Fruit fly (Drosophila melanogaster) whole organism, embryonic: ENCODE measurements around the gene CG5808.

ENCODE experiments used
- B-H1 ChIP-seq: fragments of 200-800 bp; sonication (Bioruptor generic); IDR thresholded peaks from 3 replicates; pipeline ENCODE4 v1.3.6; 2022; ENCODE audit warnings: missing biosample characterization, missing genetic modification characterization
- B-H2 ChIP-seq: fragments of 200-800 bp; sonication (Bioruptor generic); optimal IDR thresholded peaks from 2 replicates; lab custom pipeline; 2018; ENCODE audit warnings: missing biosample characterization, mild to moderate bottlenecking, missing genetic modification characterization
- CG10209 ChIP-seq: fragments of 200-800 bp; sonication (Bioruptor generic); optimal IDR thresholded peaks from 3 replicates; lab custom pipeline; 2017; ENCODE audit warnings: missing biosample characterization, mild to moderate bottlenecking, missing genetic modification characterization, missing genetic modification reagents
- CG10267 ChIP-seq: fragments of 200-800 bp; sonication (Bioruptor generic); optimal IDR thresholded peaks from 2 replicates; lab custom pipeline; 2018; ENCODE audit warnings: missing biosample characterization, mild to moderate bottlenecking, missing genetic modification characterization, moderate library complexity
- CG10321 ChIP-seq: fragments of 200-800 bp; sonication (Bioruptor generic); IDR thresholded peaks from 2 replicates; pipeline ENCODE4 v1.3.6; 2022; ENCODE audit warnings: missing biosample characterization, missing genetic modification characterization
- CG10654 ChIP-seq: fragments of 200-800 bp; sonication (Bioruptor generic); optimal IDR thresholded peaks from 2 replicates; lab custom pipeline; 2016; ENCODE audit warnings: missing biosample characterization, missing genetic modification characterization
- CG11456 ChIP-seq: fragments of 200-800 bp; sonication (Bioruptor generic); IDR thresholded peaks from 3 replicates; pipeline ENCODE4 v1.3.6; 2022; ENCODE audit warnings: missing biosample characterization, missing genetic modification characterization
- CG11695 ChIP-seq: fragments of 200-800 bp; sonication (Bioruptor generic); IDR thresholded peaks from 3 replicates; pipeline ENCODE4 v1.3.6; 2022; ENCODE audit warnings: missing biosample characterization, missing genetic modification characterization
- CG16815 ChIP-seq: fragments of 200-800 bp; sonication (Bioruptor generic); optimal IDR thresholded peaks from 3 replicates; lab custom pipeline; 2017; ENCODE audit warnings: missing biosample characterization, mild to moderate bottlenecking, missing genetic modification characterization
- CG18599 ChIP-seq: fragments of 200-800 bp; sonication (Bioruptor generic); optimal IDR thresholded peaks from 3 replicates; lab custom pipeline; 2017; ENCODE audit warnings: missing biosample characterization, missing genetic modification characterization, mild to moderate bottlenecking, moderate library complexity, missing genetic modification reagents
- CG2202 ChIP-seq: fragments of 200-800 bp; sonication (Bioruptor generic); optimal IDR thresholded peaks from 2 replicates; lab custom pipeline; 2018; ENCODE audit warnings: missing biosample characterization, mild to moderate bottlenecking, missing genetic modification characterization
- CG34376 ChIP-seq: fragments of 200-800 bp; sonication (Bioruptor generic); optimal IDR thresholded peaks from 2 replicates; lab custom pipeline; 2018; ENCODE audit warnings: missing biosample characterization, mild to moderate bottlenecking, missing genetic modification characterization
- CG4360 ChIP-seq: fragments of 200-800 bp; sonication (Bioruptor generic); IDR thresholded peaks from 2 replicates; pipeline ENCODE4 v1.3.6; 2022; ENCODE audit warnings: missing biosample characterization, missing genetic modification characterization
- CG6272 ChIP-seq: fragments of 200-800 bp; sonication (Bioruptor generic); IDR thresholded peaks from 2 replicates; pipeline ENCODE4 v1.3.6; 2022; ENCODE audit warnings: missing biosample characterization, missing genetic modification characterization
- CG7271 ChIP-seq: fragments of 200-800 bp; sonication (Bioruptor generic); optimal IDR thresholded peaks from 2 replicates; lab custom pipeline; 2018; ENCODE audit warnings: missing biosample characterization, mild to moderate bottlenecking, missing genetic modification characterization, moderate library complexity
- CG7372 ChIP-seq: fragments of 200-800 bp; sonication (Bioruptor generic); IDR thresholded peaks from 2 replicates; pipeline ENCODE4 v1.3.6; 2022; ENCODE audit warnings: missing biosample characterization, missing genetic modification characterization
- CG7928 ChIP-seq: fragments of 200-800 bp; sonication (Bioruptor generic); optimal IDR thresholded peaks from 2 replicates; lab custom pipeline; 2017; ENCODE audit warnings: missing biosample characterization, mild to moderate bottlenecking, missing genetic modification characterization
- CG8765 ChIP-seq: fragments of 200-800 bp; sonication (Bioruptor generic); IDR thresholded peaks from 2 replicates; pipeline ENCODE4 v1.3.6; 2022; ENCODE audit warnings: missing biosample characterization, missing genetic modification characterization
- CHES-1-like ChIP-seq: fragments of 200-800 bp; sonication (Bioruptor generic); optimal IDR thresholded peaks from 2 replicates; lab custom pipeline; 2016; ENCODE audit warnings: missing biosample characterization, missing genetic modification characterization
- CkIIα-i1 ChIP-seq: fragments of 200-800 bp; sonication (Bioruptor generic); IDR thresholded peaks from 2 replicates; pipeline ENCODE4 v1.3.6; 2022; ENCODE audit warnings: missing biosample characterization, missing genetic modification characterization
- Dip2 ChIP-seq: fragments of 200-800 bp; sonication (Bioruptor generic); IDR thresholded peaks from 2 replicates; pipeline ENCODE4 v1.3.6; 2022; ENCODE audit warnings: missing biosample characterization, missing genetic modification characterization
- Gsc ChIP-seq: fragments of 200-800 bp; sonication (Bioruptor generic); IDR thresholded peaks from 2 replicates; pipeline ENCODE4 v1.3.6; 2022; ENCODE audit warnings: missing biosample characterization, missing genetic modification characterization
- HLHmδ ChIP-seq: fragments of 200-800 bp; sonication (Bioruptor generic); optimal IDR thresholded peaks from 2 replicates; lab custom pipeline; 2018; ENCODE audit warnings: missing biosample characterization, mild to moderate bottlenecking, missing genetic modification characterization, moderate library complexity
- Hand ChIP-seq: fragments of 200-800 bp; sonication (Bioruptor generic); optimal IDR thresholded peaks from 2 replicates; lab custom pipeline; 2017; ENCODE audit warnings: mild to moderate bottlenecking, missing biosample characterization, missing genetic modification reagents, missing genetic modification characterization
- Hr3 ChIP-seq: fragments of 200-800 bp; sonication (Bioruptor generic); optimal IDR thresholded peaks from 3 replicates; lab custom pipeline; 2016; ENCODE audit warnings: missing biosample characterization, missing genetic modification characterization
- Hsf ChIP-seq: fragments of 200-800 bp; sonication (Bioruptor generic); optimal IDR thresholded peaks from 3 replicates; lab custom pipeline; 2016; ENCODE audit warnings: missing biosample characterization, missing genetic modification characterization
- Max ChIP-seq: fragments of 200-800 bp; sonication (Bioruptor generic); optimal IDR thresholded peaks from 2 replicates; lab custom pipeline; 2016; ENCODE audit warnings: missing biosample characterization, mild to moderate bottlenecking, missing genetic modification characterization
- Nf-YB ChIP-seq: fragments of 200-800 bp; sonication (Bioruptor generic); optimal IDR thresholded peaks from 3 replicates; lab custom pipeline; 2019; ENCODE audit warnings: missing biosample characterization, mild to moderate bottlenecking, missing genetic modification characterization, moderate library complexity
- NfI ChIP-seq: fragments of 200-800 bp; sonication (Bioruptor generic); optimal IDR thresholded peaks from 3 replicates; lab custom pipeline; 2018; ENCODE audit warnings: missing biosample characterization, mild to moderate bottlenecking, missing genetic modification characterization, moderate library complexity
- Ptx1 ChIP-seq: fragments of 200-800 bp; sonication (Bioruptor generic); IDR thresholded peaks from 2 replicates; pipeline ENCODE4 v1.3.6; 2022; ENCODE audit warnings: missing biosample characterization, missing genetic modification characterization
- Ravus ChIP-seq: fragments of 200-800 bp; sonication (Bioruptor generic); IDR thresholded peaks from 2 replicates; pipeline ENCODE4 v1.3.6; 2022; ENCODE audit warnings: missing biosample characterization, missing genetic modification characterization
- Ssrp ChIP-seq: fragments of 200-800 bp; sonication (Bioruptor generic); optimal IDR thresholded peaks from 2 replicates; lab custom pipeline; 2018; ENCODE audit warnings: missing biosample characterization, mild to moderate bottlenecking, missing genetic modification characterization, moderate library complexity
- ac ChIP-seq: fragments of 200-800 bp; sonication (Bioruptor generic); optimal IDR thresholded peaks from 3 replicates; lab custom pipeline; 2017; ENCODE audit warnings: missing biosample characterization, mild to moderate bottlenecking, missing genetic modification characterization
- ash1 ChIP-seq: fragments of 200-800 bp; sonication (Bioruptor generic); optimal IDR thresholded peaks from 2 replicates; lab custom pipeline; 2018; ENCODE audit warnings: missing biosample characterization, mild to moderate bottlenecking, missing genetic modification characterization
- bsh ChIP-seq, 2 experiments: fragments of 200-800 bp; sonication (Bioruptor generic); optimal IDR thresholded peaks; 2 replicates each; lab custom pipeline; 2017 to 2018; ENCODE audit warnings: mild to moderate bottlenecking in 2 of 2, missing biosample characterization in 2 of 2, missing genetic modification characterization in 2 of 2, moderate library complexity in 1 of 2
- cg ChIP-seq: fragments of 200-800 bp; sonication (Bioruptor generic); optimal IDR thresholded peaks from 3 replicates; lab custom pipeline; 2019; ENCODE audit warnings: missing biosample characterization, mild to moderate bottlenecking, missing genetic modification characterization, moderate library complexity
- dpn ChIP-seq, 2 experiments: fragments of 200-800 bp; sonication (Bioruptor generic); optimal IDR thresholded peaks; 3 replicates each; lab custom pipeline; 2016; ENCODE audit warnings: missing biosample characterization in 2 of 2, missing genetic modification characterization in 2 of 2
- exex ChIP-seq: fragments of 200-800 bp; sonication (Bioruptor generic); optimal IDR thresholded peaks from 4 replicates; lab custom pipeline; 2018; ENCODE audit warnings: missing biosample characterization, mild to moderate bottlenecking, missing genetic modification characterization, moderate library complexity
- ftz-f1 ChIP-seq: fragments of 200-800 bp; sonication (Bioruptor generic); optimal IDR thresholded peaks from 2 replicates; lab custom pipeline; 2016; ENCODE audit warnings: missing biosample characterization, missing genetic modification characterization
- her ChIP-seq: fragments of 200-800 bp; sonication (Bioruptor generic); optimal IDR thresholded peaks from 2 replicates; lab custom pipeline; 2016; ENCODE audit warnings: missing biosample characterization, missing genetic modification characterization
- hkb ChIP-seq, 2 experiments: fragments of 200-800 bp in 1 of 2; fragments of >200 bp in 1 of 2; sonication (Bioruptor generic) in 1 of 2; IDR thresholded peaks in 1 of 2; optimal IDR thresholded peaks in 1 of 2; 2 replicates each; pipeline versions ENCODE4 v1.3.6 to Lab custom; 2017 to 2022; ENCODE audit warnings: missing biosample characterization in 1 of 2, missing genetic modification characterization in 1 of 2
- lola ChIP-seq, 3 experiments: fragments of >200 bp in 2 of 3; fragments of 200-800 bp in 1 of 3; sonication (Bioruptor generic) in 1 of 3; optimal IDR thresholded peaks; 2 replicates each; lab custom pipeline; 2017 to 2019; ENCODE audit warnings: missing biosample characterization in 3 of 3, missing genetic modification characterization in 3 of 3, mild to moderate bottlenecking in 1 of 3, moderate library complexity in 1 of 3
- oc ChIP-seq: fragments of 200-800 bp; sonication (Bioruptor generic); optimal IDR thresholded peaks from 2 replicates; lab custom pipeline; 2018; ENCODE audit warnings: missing biosample characterization, mild to moderate bottlenecking, missing genetic modification characterization, moderate library complexity
- pnt ChIP-seq: fragments of 200-800 bp; sonication (Bioruptor generic); optimal IDR thresholded peaks from 3 replicates; lab custom pipeline; 2016; ENCODE audit warnings: missing biosample characterization, missing genetic modification characterization
- sisA ChIP-seq: fragments of 200-800 bp; sonication (Bioruptor generic); IDR thresholded peaks from 2 replicates; pipeline ENCODE4 v1.3.6; 2022; ENCODE audit warnings: missing biosample characterization, missing genetic modification characterization
- slp2 ChIP-seq: fragments of 200-800 bp; sonication (Bioruptor generic); optimal IDR thresholded peaks from 2 replicates; lab custom pipeline; 2016; ENCODE audit warnings: missing biosample characterization, missing genetic modification characterization
- ttk ChIP-seq: fragments of 200-800 bp; sonication (Bioruptor generic); IDR thresholded peaks from 2 replicates; pipeline ENCODE4 v2.1.2; 2022; ENCODE audit warnings: missing biosample characterization, missing genetic modification characterization
- z ChIP-seq: fragments of 200-800 bp; sonication (Bioruptor generic); IDR thresholded peaks from 3 replicates; pipeline ENCODE4 v1.3.6; 2022; ENCODE audit warnings: missing biosample characterization, missing genetic modification characterization
- zf30C ChIP-seq: fragments of 200-800 bp; sonication (Bioruptor generic); optimal IDR thresholded peaks from 3 replicates; lab custom pipeline; 2018; ENCODE audit warnings: missing biosample characterization, mild to moderate bottlenecking, missing genetic modification characterization

CG5808 gene

DNA sequence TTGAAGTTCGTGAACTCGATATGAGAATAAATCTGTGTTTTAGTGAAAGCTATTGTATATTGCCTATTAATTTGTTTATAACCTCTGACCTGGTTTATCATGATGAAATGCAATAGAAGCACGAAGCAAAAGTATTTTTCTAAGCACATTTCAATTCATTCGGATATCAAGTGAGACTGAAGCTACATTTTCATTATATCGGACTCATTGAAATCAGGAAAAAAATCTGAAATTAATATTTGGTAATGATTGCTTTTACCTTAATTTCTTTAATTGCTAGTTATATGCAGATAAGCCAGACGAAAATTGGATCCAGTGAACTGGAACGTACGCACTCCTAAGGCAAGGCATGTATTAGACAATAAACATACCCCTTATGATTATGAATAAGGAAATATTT, 24.3 kb upstream of the CG5808 start, which contains the start of gene CG33658:
CG33658 (minus strand) TSS at position 101 of the 400 bp plus-strand sequence.
- TF ChIP-seq Hand (GFP tag; lab: Kevin White, UChicago): no peak
- TF ChIP-seq her (GFP tag; lab: Kevin White, UChicago): no peak
- no peak for TF ChIP-seq Hr3
- TF ChIP-seq CG11695 (GFP tag; lab: Robert Waterston, UW): no peak
- no peak for TF ChIP-seq B-H2 (GFP tag; lab: Kevin White, UChicago)
- no peak for TF ChIP-seq CG8765
- no peak for TF ChIP-seq CG18599
- TF ChIP-seq Ravus: no peak
- no peak for TF ChIP-seq Max (GFP tag; lab: Kevin White, UChicago)
- TF ChIP-seq cg (GFP tag; lab: Kevin White, UChicago): no peak
- TF ChIP-seq Hsf (GFP tag; lab: Kevin White, UChicago): no peak
- no peak for TF ChIP-seq CG7271

DNA sequence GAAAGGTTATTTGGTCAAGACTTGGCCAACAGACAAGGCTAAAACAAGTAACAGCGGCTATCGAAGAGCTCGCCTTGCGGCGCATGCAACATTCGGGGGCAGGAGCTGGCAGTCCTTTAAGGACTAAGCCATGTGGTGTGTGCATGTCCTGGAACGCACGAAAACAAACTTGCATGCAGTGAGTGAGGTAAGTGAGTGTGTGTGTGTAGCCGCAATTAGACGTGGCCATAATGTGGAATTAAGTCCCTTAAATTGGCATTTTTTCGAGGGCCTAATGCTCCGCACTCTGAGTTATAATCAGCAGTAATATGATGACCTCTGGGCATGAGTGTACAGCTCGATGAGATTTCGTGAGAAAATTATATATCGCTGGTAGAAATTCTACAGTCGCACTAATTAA, 16.8 kb upstream of the CG5808 start, which contains the start of gene sosie:
sosie (plus strand) TSS at position 301 of the 400 bp plus-strand sequence.
- TF ChIP-seq exex (tag; lab: Kevin White, UChicago): no peak
- no peak for TF ChIP-seq Ssrp
- no peak for TF ChIP-seq CG4360 (GFP tag; lab: Robert Waterston, UW)
- TF ChIP-seq CG34376 (GFP tag; lab: Kevin White, UChicago): no peak
- TF ChIP-seq ttk (GFP tag; lab: Robert Waterston, UW): no peak
- no peak for TF ChIP-seq Dip2 (GFP tag; lab: Robert Waterston, UW)
- TF ChIP-seq hkb (optimal IDR thresholded peaks at IDR 0.05; lab: Kevin White, UChicago): no peak
- TF ChIP-seq hkb (GFP tag; IDR thresholded peaks at IDR 0.05; lab: Robert Waterston, UW): no peak
- no peak for TF ChIP-seq pnt
- no peak for TF ChIP-seq z (GFP tag; lab: Robert Waterston, UW)
- TF ChIP-seq CG11456 (GFP tag; lab: Robert Waterston, UW): no peak
- no peak for TF ChIP-seq slp2 (GFP tag; lab: Kevin White, UChicago)
- no peak for TF ChIP-seq CHES-1-like (GFP tag; lab: Kevin White, UChicago)
- no peak for TF ChIP-seq ftz-f1 (GFP tag; lab: Kevin White, UChicago)
- no peak for TF ChIP-seq lola (GFP tag; optimal IDR thresholded peaks at IDR 0.05; lab: Kevin White, UChicago)

DNA sequence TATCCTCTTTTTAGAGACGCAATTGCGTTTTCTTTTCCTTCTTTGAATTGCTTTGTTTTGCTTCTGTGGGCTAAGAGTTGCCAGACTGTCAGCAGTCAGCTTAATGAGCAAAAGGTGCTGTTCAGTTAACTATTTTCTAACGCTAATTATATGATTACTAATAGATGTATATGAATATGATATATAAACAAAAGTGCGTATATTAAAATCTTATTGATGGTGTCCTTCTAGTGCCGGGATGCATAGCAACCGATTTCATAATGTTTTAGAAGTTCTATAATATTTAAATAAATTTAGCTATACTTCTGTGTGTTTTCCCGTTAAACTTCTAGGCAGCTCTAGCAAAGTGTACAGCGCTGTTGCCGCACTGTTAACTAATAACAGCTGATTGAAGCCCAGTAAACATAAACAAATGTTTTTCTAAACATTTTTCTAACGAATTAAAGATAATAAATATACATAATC, 13.1 kb upstream of the CG5808 start, which contains the start of the genes Kaz and CG43273:
Kaz (minus strand) TSS at position 73 of the 465 bp plus-strand sequence.
CG43273 (plus strand) TSS at position 415 of the 465 bp plus-strand sequence.
- TF ChIP-seq CG10654 (GFP tag; lab: Kevin White, UChicago) (peak; percentile 17), CG7372 (GFP tag; lab: Robert Waterston, UW) (peak; percentile 69), Nf-YB (no peak), CG16815 (no peak), CG6272 (GFP tag; lab: Robert Waterston, UW) (peak; percentile 40; the same call in 1 of the 2 replicates), Gsc (no peak), CkIIα-i1 (GFP tag; lab: Robert Waterston, UW) (no peak), B-H1 (GFP tag; lab: Robert Waterston, UW) (no peak), CG7928 (GFP tag; lab: Kevin White, UChicago) (no peak), CG10209 (peak; percentile 37), CG10321 (GFP tag; lab: Robert Waterston, UW) (no peak), bsh (GFP tag; optimal IDR thresholded peaks at IDR 0.05; lab: Kevin White, UChicago) (no peak), dpn (GFP tag; optimal IDR thresholded peaks at IDR 0.05; lab: Kevin White, UChicago) (peak in 1 of 2 experiments; percentile 68), oc (tag; lab: Kevin White, UChicago) (peak; percentile 76), Ptx1 (GFP tag; lab: Robert Waterston, UW) (peak; percentile 75), HLHmδ (GFP tag; lab: Kevin White, UChicago) (no peak), CG10267 (tag; lab: Kevin White, UChicago) (peak; percentile 68), CG2202 (tag; lab: Kevin White, UChicago) (peak; percentile 12), ac (GFP tag; lab: Kevin White, UChicago) (no peak), zf30C (GFP tag; lab: Kevin White, UChicago) (no peak), NfI (GFP tag; lab: Kevin White, UChicago) (peak; percentile 74), ash1 (GFP tag; lab: Kevin White, UChicago) (no peak), sisA (GFP tag; lab: Robert Waterston, UW) (peak; percentile 5; the same call in 1 of the 2 replicates)
